Worm (Caenorhabditis elegans): Measurements from ENCODE around the gene C29E4.14.

C29E4.14 gene

DNA sequence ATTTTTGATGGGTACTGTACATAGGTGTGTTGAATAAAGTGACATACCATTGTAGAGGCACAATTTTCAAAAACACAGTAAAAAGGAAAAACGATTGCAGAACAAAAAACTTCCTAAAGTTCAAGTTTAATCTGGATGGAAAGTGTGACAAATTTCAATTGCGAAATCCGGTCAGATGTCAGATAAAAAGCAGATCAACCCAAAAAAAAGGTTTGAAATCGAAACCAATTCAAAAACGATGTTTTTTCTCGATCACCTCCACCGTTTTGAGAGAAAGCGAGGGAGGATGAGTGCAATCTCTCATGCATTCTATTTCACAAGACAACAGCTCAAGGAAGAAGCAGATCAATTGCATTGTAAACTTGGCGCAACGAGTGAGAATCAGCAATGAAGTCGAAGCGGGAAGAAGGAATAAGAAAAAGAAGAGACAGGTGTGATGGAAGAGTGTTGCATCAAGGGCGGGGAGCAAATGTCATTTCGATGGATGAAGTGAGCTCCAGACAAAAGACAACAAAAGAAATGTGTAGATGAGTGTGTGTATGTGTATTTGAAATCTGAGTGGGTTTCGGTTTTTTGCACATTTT lies 39.7 kb upstream of the C29E4.14 start:
- TF ChIP-seq snu-23 (GFP tag; optimal IDR thresholded peaks at IDR 0.05) (peak; percentile 20), ets-5 (GFP tag; IDR thresholded peaks at IDR 0.05) (no peak), nhr-77 (tag; optimal IDR thresholded peaks at IDR 0.05) (no peak), blmp-1 (tag; optimal IDR thresholded peaks at IDR 0.05) (no peak), tbx-2 (tag; optimal IDR thresholded peaks at IDR 0.05) (no peak), unc-86 (tag; optimal IDR thresholded peaks at IDR 0.05) (no peak), dpl-1 (GFP tag; optimal IDR thresholded peaks at IDR 0.05) (no peak), nhr-28 (tag; optimal IDR thresholded peaks at IDR 0.05) (no peak), elt-3 (tag; optimal IDR thresholded peaks at IDR 0.05) (no peak), mdl-1 (tag; optimal IDR thresholded peaks at IDR 0.05) (no peak), nhr-84 (tag; optimal IDR thresholded peaks at IDR 0.05) (no peak), rnt-1 (tag; optimal IDR thresholded peaks at IDR 0.05) (peak; percentile 53), ces-1 (GFP tag; optimal IDR thresholded peaks at IDR 0.05) (no peak), aha-1 (tag; optimal IDR thresholded peaks at IDR 0.05) (no peak), Y116A8C.19 (tag; optimal IDR thresholded peaks at IDR 0.05; ENCODE audit: borderline replicate concordance) (no peak), zag-1 (tag; optimal IDR thresholded peaks at IDR 0.05) (no peak), lsy-2 (tag; optimal IDR thresholded peaks at IDR 0.05) (peak in 1 of 2 experiments; percentile 54), dsc-1 (tag; optimal IDR thresholded peaks at IDR 0.05) (peak; percentile 50), lin-15B (tag; optimal IDR thresholded peaks at IDR 0.05) (no peak), hlh-4 (tag; optimal IDR thresholded peaks at IDR 0.05) (no peak), nhr-20 (tag; optimal IDR thresholded peaks at IDR 0.05) (peak; percentile 27), nhr-19 (GFP tag; conservative IDR thresholded peaks at IDR 0.05) (peak; percentile 10; the same call in 1 of the 2 replicates), mef-2 (tag; optimal IDR thresholded peaks at IDR 0.05) (no peak), nhr-71 (tag; optimal IDR thresholded peaks at IDR 0.05) (peak; percentile 46), sptf-1 (tag; optimal IDR thresholded peaks at IDR 0.05) (no peak), fkh-8 (tag; optimal IDR thresholded peaks at IDR 0.05) (no peak), ama-1 (optimal IDR thresholded peaks at IDR 0.05) (no peak), skn-1 (tag; optimal IDR thresholded peaks at IDR 0.05) (no peak), zip-4 (GFP tag; optimal IDR thresholded peaks at IDR 0.05) (no peak), C16A3.4 (tag; optimal IDR thresholded peaks at IDR 0.05) (no peak), swsn-7 (tag; optimal IDR thresholded peaks at IDR 0.05) (no peak), lin-14 (GFP tag; optimal IDR thresholded peaks at IDR 0.05) (peak; percentile 78), unc-30 (tag; optimal IDR thresholded peaks at IDR 0.05) (no peak), efl-1 (optimal IDR thresholded peaks at IDR 0.05) (no peak), efl-1 (GFP tag; optimal IDR thresholded peaks at IDR 0.05 in 1 of 2) (peak in 1 of 2 experiments; percentile 61), lir-3 (tag; optimal IDR thresholded peaks at IDR 0.05; ENCODE audit: poor library complexity) (no peak), alr-1 (tag; optimal IDR thresholded peaks at IDR 0.05; ENCODE audit: borderline replicate concordance) (no peak), unc-130 (tag; optimal IDR thresholded peaks at IDR 0.05) (peak; percentile 21), mep-1 (tag; optimal IDR thresholded peaks at IDR 0.05) (no peak), egl-13 (tag; optimal IDR thresholded peaks at IDR 0.05) (no peak)

DNA sequence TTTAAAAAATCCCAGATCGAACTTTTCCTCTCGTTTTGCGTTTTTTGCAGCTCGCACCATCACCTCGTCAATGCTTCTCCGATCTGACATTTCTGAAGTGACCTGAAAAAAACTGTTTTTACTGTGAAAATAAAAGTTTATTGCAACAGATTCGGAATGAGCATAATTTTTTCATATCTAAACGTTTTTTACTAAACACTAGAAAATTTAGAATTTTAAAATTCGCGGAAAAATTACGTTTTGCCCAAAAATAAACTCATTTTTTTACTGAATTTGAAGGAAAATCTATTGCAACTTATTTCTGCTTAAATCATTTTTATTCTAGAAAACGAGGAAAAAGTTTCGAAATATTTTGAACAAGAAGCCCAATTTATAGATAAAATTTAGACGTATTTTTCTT lies 37.0 kb upstream of the C29E4.14 start, which contains the start of gene ZK688.9:
ZK688.9 (minus strand) TSS at position 101 of the 400 bp plus-strand sequence.
- no peak for TF ChIP-seq fkh-10 (GFP tag; optimal IDR thresholded peaks at IDR 0.05)
- TF ChIP-seq C16A3.4 (tag; optimal IDR thresholded peaks at IDR 0.05) = no peak
- no peak for TF ChIP-seq blmp-1 (tag; optimal IDR thresholded peaks at IDR 0.05)
- TF ChIP-seq tbx-2 (tag; optimal IDR thresholded peaks at IDR 0.05) = no peak
- no peak for TF ChIP-seq ets-5 (GFP tag; IDR thresholded peaks at IDR 0.05)
- no peak for TF ChIP-seq lin-39 (tag; optimal IDR thresholded peaks at IDR 0.05)
- TF ChIP-seq ceh-90 (tag; optimal IDR thresholded peaks at IDR 0.05) = no peak
- no peak for TF ChIP-seq nhr-47 (tag; optimal IDR thresholded peaks at IDR 0.05)
- TF ChIP-seq ztf-11 (tag; optimal IDR thresholded peaks at IDR 0.05) = no peak
- TF ChIP-seq xbp-1 (tag; optimal IDR thresholded peaks at IDR 0.05) = no peak
- TF ChIP-seq unc-130 (tag; optimal IDR thresholded peaks at IDR 0.05) = no peak
